Worm (Caenorhabditis elegans): ENCODE data around the gene slc-36.2.
A peak's percentile ranks its signal among the peaks of the same experiment; 100 is the strongest.
"Not testable (repeated sequence)": the region's sequence is repeated elsewhere in the genome, so short reads cannot be mapped to it uniquely, and the experiment has no call there.

The slc-36.2 gene

ce11 chrII:535226-535625 lies 12.8 kb downstream of the slc-36.2 start, which contains the start of gene T27A1.3:
T27A1.3 (plus strand) TSS chrII:535526.
- TF ChIP-seq sea-2 (GFP tag; optimal IDR thresholded peaks at IDR 0.05); tbx-2 (tag; optimal IDR thresholded peaks at IDR 0.05); zag-1 (tag; optimal IDR thresholded peaks at IDR 0.05): not testable (repeated sequence)

ce11 chrII:536775-537174 lies 14.4 kb downstream of the slc-36.2 start, which contains the start of gene T27A1.2:
T27A1.2 (minus strand) TSS chrII:536875.
- TF ChIP-seq mdl-1 (tag; optimal IDR thresholded peaks at IDR 0.05) (no peak), ztf-4 (tag; optimal IDR thresholded peaks at IDR 0.05) (no peak), ceh-82 (tag; optimal IDR thresholded peaks at IDR 0.05) (no peak)

DNA sequence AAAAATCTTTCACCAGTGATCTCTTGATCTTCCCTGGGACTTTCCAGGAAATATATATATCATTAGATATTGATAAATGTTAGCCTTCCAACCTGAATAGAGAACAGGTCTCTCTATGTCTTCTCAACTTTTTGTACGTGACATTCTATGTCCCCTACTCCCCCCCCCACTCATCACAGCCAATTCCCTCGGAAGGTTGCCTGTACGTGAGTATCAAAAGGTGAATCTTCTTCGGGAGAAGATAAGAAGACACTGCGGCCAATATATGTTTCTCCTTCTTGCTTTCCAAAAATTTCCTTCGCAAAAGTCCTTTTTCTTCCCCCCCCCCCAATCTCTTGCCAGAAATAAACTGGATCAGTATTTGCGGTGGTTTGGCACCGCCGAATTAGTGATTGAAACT lies 20.0 kb downstream of the slc-36.2 start:
- TF ChIP-seq sea-2 (GFP tag; optimal IDR thresholded peaks at IDR 0.05) (no peak), ama-1 (optimal IDR thresholded peaks at IDR 0.05) (peak; percentile 9), elt-3 (tag; optimal IDR thresholded peaks at IDR 0.05) (peak in 1 of 3 experiments; percentile 8), nfya-1 (tag; optimal IDR thresholded peaks at IDR 0.05; ENCODE audit: insufficient read depth) (peak; percentile 6), ceh-28 (tag; optimal IDR thresholded peaks at IDR 0.05) (no peak), lsy-12 (tag; optimal IDR thresholded peaks at IDR 0.05) (no peak), nhr-23 (tag; optimal IDR thresholded peaks at IDR 0.05) (peak; percentile 60), nhr-25 (tag; optimal IDR thresholded peaks at IDR 0.05) (no peak), unc-39 (tag; optimal IDR thresholded peaks at IDR 0.05) (no peak), nhr-11 (tag; optimal IDR thresholded peaks at IDR 0.05) (no peak), nhr-43 (tag; optimal IDR thresholded peaks at IDR 0.05; ENCODE audit: poor library complexity, severe bottlenecking) (peak; percentile 58), jun-1 (tag; optimal IDR thresholded peaks at IDR 0.05) (no peak), fkh-10 (GFP tag; optimal IDR thresholded peaks at IDR 0.05) (no peak), unc-62 (GFP tag; optimal IDR thresholded peaks at IDR 0.05) (peak; percentile 5)

DNA sequence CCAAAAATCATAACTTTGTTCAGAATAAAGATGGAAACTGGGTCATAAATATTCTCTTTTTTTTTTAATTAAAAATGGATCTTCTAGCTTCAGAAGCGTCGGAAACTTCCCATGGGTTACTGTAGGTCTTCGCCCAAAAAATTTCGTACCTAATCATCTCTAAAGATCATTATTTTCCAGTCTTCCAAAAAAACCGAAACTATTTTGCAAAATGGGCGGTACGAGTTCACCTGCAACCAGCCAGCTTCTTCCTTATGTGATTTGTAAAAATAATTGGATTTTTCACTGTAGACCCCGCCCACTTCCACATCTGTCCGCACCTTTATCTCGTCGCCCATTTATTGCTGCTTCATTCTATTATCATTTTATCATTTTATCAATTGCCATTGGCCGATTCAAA lies 24.0 kb downstream of the slc-36.2 start, which contains the start of gene mlt-10:
mlt-10 (plus strand) TSS at position 301 of the 400 bp plus-strand sequence.
- TF ChIP-seq elt-2 (tag; optimal IDR thresholded peaks at IDR 0.05) (no peak), skn-1 (tag; optimal IDR thresholded peaks at IDR 0.05) (no peak), nhr-23 (tag; optimal IDR thresholded peaks at IDR 0.05) (no peak), nhr-25 (tag; optimal IDR thresholded peaks at IDR 0.05) (no peak), mml-1 (tag; optimal IDR thresholded peaks at IDR 0.05) (no peak), nhr-67 (tag; optimal IDR thresholded peaks at IDR 0.05) (no peak), zag-1 (tag; optimal IDR thresholded peaks at IDR 0.05) (no peak), nhr-12 (tag; optimal IDR thresholded peaks at IDR 0.05) (no peak), nhr-237 (tag; optimal IDR thresholded peaks at IDR 0.05) (no peak)

DNA sequence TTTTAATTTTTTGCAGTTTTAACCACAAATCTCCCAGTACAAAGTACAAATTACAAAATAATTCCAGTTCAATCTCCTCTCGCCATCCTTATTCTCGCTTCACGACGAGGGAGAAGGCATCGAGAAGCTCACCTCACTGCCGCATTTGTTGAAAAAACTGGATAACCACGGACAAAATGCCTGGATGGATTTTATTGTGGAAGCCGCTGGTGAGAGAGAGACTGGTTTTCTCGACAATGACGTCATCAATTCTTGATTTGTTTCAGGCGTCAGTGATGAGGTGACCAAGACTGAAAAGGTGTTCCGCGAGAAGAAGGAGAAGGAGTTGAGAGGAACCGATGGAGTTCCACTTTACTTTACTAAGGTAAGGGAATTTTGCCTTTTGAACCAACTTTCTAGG lies 27.1 kb downstream of the slc-36.2 start:
- TF ChIP-seq nhr-43 (tag; optimal IDR thresholded peaks at IDR 0.05; ENCODE audit: poor library complexity, severe bottlenecking), result peak; percentile 74
- no peak for TF ChIP-seq nhr-11 (tag; optimal IDR thresholded peaks at IDR 0.05)

DNA sequence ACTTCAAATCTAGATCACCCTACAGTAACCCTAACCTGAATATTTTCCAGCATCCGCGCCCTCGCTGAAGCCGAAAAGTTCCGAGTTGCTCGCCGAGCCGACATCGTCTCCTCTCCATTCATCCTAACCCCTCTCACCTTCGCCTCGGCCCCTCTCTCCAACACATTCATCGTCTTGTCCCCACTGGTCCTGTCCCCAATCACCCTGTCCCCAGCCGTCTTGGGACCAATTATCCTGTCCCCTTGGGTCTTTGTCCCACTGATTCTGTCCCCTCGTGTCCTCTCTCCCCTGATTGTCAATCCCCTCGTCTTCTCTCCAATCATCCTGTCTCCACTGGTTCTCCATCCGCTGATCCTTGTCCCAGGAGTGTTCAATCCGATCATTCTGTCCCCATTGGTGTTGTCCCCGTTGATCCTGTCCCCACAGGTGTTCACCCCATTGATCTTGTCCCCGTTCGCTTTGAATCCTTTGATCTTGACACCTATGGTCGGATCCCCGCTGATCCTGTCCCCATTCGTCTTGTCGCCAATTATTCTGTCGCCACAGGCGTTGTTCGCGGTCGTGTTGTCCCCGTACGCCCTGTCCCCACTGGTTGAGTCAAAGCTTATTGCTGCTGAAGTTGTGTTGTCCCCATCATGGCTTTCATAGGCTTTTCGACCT lies 29.0 kb downstream of the slc-36.2 start, which contains the start of gene lips-7:
lips-7 (plus strand) TSS at position 610 of the 660 bp plus-strand sequence.
- TF ChIP-seq mdl-1 (tag; optimal IDR thresholded peaks at IDR 0.05) (no peak), jun-1 (tag; optimal IDR thresholded peaks at IDR 0.05) (no peak), snpc-4 (tag; optimal IDR thresholded peaks at IDR 0.05) (no peak), aly-2 (tag; optimal IDR thresholded peaks at IDR 0.05) (no peak), nfya-1 (tag; optimal IDR thresholded peaks at IDR 0.05; ENCODE audit: insufficient read depth) (no peak), lsy-12 (tag; optimal IDR thresholded peaks at IDR 0.05) (peak; percentile 40), fkh-10 (GFP tag; optimal IDR thresholded peaks at IDR 0.05) (no peak)

DNA sequence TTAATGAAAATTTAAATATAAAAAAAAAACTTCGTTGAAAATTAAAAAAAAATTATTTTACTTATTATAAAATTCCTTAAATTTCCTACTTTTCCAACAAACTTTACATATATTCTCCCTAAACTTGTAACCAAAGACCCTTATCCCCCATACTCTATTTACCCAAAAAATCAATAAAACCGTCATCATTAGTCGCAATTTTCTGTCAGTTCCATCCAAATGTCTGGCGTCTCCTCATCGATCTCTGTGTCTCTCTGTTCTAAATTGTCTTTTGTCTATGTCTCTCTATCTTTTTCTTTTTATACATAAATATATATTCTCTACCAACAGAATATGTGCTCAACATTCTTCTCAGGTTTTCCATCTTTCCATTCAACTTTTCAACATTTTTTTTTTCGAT lies 33.0 kb downstream of the slc-36.2 start:
- peak; percentile 44 for TF ChIP-seq pha-4 (tag; optimal IDR thresholded peaks at IDR 0.05)
- TF ChIP-seq hmg-11 (tag; optimal IDR thresholded peaks at IDR 0.05), result peak; percentile 30
- no peak for TF ChIP-seq unc-39 (tag; optimal IDR thresholded peaks at IDR 0.05)
- TF ChIP-seq ceh-28 (tag; optimal IDR thresholded peaks at IDR 0.05), result peak; percentile 67
